Worm (Caenorhabditis elegans) whole organism, L4 larva: ENCODE data around the gene C02B8.3.
A peak's percentile ranks its signal among the peaks of the same experiment; 100 is the strongest.

Experiments
- T20F7.1 ChIP-seq: fragments of 200-800 bp; sonication (Bioruptor generic); optimal IDR thresholded peaks from 2 replicates; lab custom pipeline; 2018; ENCODE audit warnings: mild to moderate bottlenecking, missing genetic modification characterization, missing compliant biosample characterization
- Y48G9A.11 ChIP-seq: fragments of 200-800 bp; sonication (Bioruptor generic); IDR thresholded peaks from 2 replicates; pipeline ENCODE4 v1.3.6; 2022; ENCODE audit warnings: missing genetic modification reagents, missing genetic modification characterization, missing compliant biosample characterization
- Y5F2A.4 ChIP-seq: fragments of 200-800 bp; sonication (Bioruptor generic); optimal IDR thresholded peaks from 2 replicates; lab custom pipeline; 2018; ENCODE audit warnings: mild to moderate bottlenecking, missing genetic modification characterization, missing compliant biosample characterization
- aha-1 ChIP-seq: fragments of 150-350 bp; peaks from one replicate; lab custom pipeline; 2014; ENCODE audit warnings: missing biosample characterization, missing genetic modification characterization
- attf-4 ChIP-seq: sonication (generic microtip); optimal IDR thresholded peaks from 3 replicates; lab custom pipeline; 2017; ENCODE audit warnings: missing biosample characterization, missing genetic modification characterization
- ceh-20 ChIP-seq: fragments of 200-800 bp; sonication (Bioruptor generic); IDR thresholded peaks from 2 replicates; pipeline ENCODE4 v1.3.6; 2022; ENCODE audit warnings: missing genetic modification reagents, missing genetic modification characterization, missing compliant biosample characterization
- ceh-82 ChIP-seq: sonication (generic microtip); optimal IDR thresholded peaks from 2 replicates; lab custom pipeline; 2017; ENCODE audit warnings: missing biosample characterization, missing genetic modification characterization
- daf-16 ChIP-seq, 3 experiments: sonication (generic microtip); optimal IDR thresholded peaks; 2 replicates each; lab custom pipeline; 2016 to 2017; ENCODE audit warnings: missing genetic modification characterization in 3 of 3, missing genetic modification reagents in 3 of 3, mild to moderate bottlenecking in 2 of 3, missing compliant biosample characterization in 2 of 3, missing biosample characterization in 1 of 3, moderate library complexity in 1 of 3
- dmd-6 ChIP-seq: fragments of 200-800 bp; sonication (Bioruptor generic); IDR thresholded peaks from 2 replicates; pipeline ENCODE4 v1.3.6; 2022; ENCODE audit warnings: missing genetic modification reagents, missing genetic modification characterization, missing compliant biosample characterization
- duxl-1 ChIP-seq: sonication (generic microtip); optimal IDR thresholded peaks from 2 replicates; lab custom pipeline; 2016; ENCODE audit warnings: mild to moderate bottlenecking, missing genetic modification characterization, moderate library complexity, missing compliant biosample characterization; ENCODE audit not compliant: poor library complexity
- dve-1 ChIP-seq: sonication (generic microtip); optimal IDR thresholded peaks from 2 replicates; lab custom pipeline; 2017; ENCODE audit warnings: antibody characterized with exemption, mild to moderate bottlenecking, missing genetic modification characterization, missing compliant biosample characterization; ENCODE audit not compliant: insufficient read depth
- egl-43 ChIP-seq: fragments of 200-800 bp; sonication (Bioruptor generic); IDR thresholded peaks from 2 replicates; pipeline ENCODE4 v1.3.6; 2022; ENCODE audit warnings: missing genetic modification reagents, missing genetic modification characterization, missing compliant biosample characterization
- fos-1 ChIP-seq: fragments of 150-350 bp; optimal IDR thresholded peaks from 2 replicates; lab custom pipeline; 2014; ENCODE audit warnings: missing biosample characterization, missing genetic modification characterization
- gei-8 ChIP-seq: fragments of 200-800 bp; sonication (Bioruptor generic); optimal IDR thresholded peaks from 2 replicates; lab custom pipeline; 2018; ENCODE audit warnings: mild to moderate bottlenecking, missing genetic modification characterization, missing compliant biosample characterization
- hlh-11 ChIP-seq: fragments of 200-800 bp; sonication (Bioruptor generic); optimal IDR thresholded peaks from 2 replicates; lab custom pipeline; 2018; ENCODE audit warnings: mild to moderate bottlenecking, missing genetic modification characterization, missing compliant biosample characterization
- hlh-30 ChIP-seq: sonication (generic microtip); optimal IDR thresholded peaks from 2 replicates; lab custom pipeline; 2017; ENCODE audit warnings: antibody characterized with exemption, mild to moderate bottlenecking, missing genetic modification characterization, missing compliant biosample characterization; ENCODE audit not compliant: insufficient read depth
- lin-15B ChIP-seq: fragments of 150-350 bp; sonication (generic microtip); optimal IDR thresholded peaks from 3 replicates; lab custom pipeline; 2014; ENCODE audit warnings: missing biosample characterization, missing genetic modification characterization
- lin-29 ChIP-seq: fragments of 200-800 bp; sonication (Bioruptor generic); IDR thresholded peaks from 2 replicates; pipeline ENCODE4 v1.3.6; 2022; ENCODE audit warnings: missing genetic modification reagents, missing genetic modification characterization, missing compliant biosample characterization
- mep-1 ChIP-seq: fragments of 150-350 bp; sonication (generic microtip); optimal IDR thresholded peaks from 3 replicates; lab custom pipeline; 2014; ENCODE audit warnings: missing biosample characterization, missing genetic modification characterization
- mxl-3 ChIP-seq: fragments of 200-800 bp; sonication (Bioruptor generic); optimal IDR thresholded peaks from 2 replicates; lab custom pipeline; 2018; ENCODE audit warnings: mild to moderate bottlenecking, missing genetic modification characterization, missing compliant biosample characterization
- nhr-11 ChIP-seq: fragments of 150-350 bp; optimal IDR thresholded peaks from 2 replicates; lab custom pipeline; 2014; ENCODE audit warnings: missing biosample characterization, missing genetic modification characterization
- nhr-28 ChIP-seq: fragments of 150-350 bp; optimal IDR thresholded peaks from 2 replicates; lab custom pipeline; 2014; ENCODE audit warnings: missing biosample characterization, missing genetic modification characterization
- nhr-41 ChIP-seq: fragments of 200-800 bp; sonication (Bioruptor generic); IDR thresholded peaks from 2 replicates; pipeline ENCODE4 v1.3.6; 2022; ENCODE audit warnings: missing genetic modification reagents, missing genetic modification characterization, missing compliant biosample characterization
- nhr-42 ChIP-seq: fragments of 200-800 bp; sonication (Bioruptor generic); IDR thresholded peaks from 2 replicates; pipeline ENCODE4 v1.3.6; 2022; ENCODE audit warnings: missing genetic modification characterization, missing compliant biosample characterization
- nhr-6 ChIP-seq: fragments of 150-350 bp; optimal IDR thresholded peaks from 2 replicates; lab custom pipeline; 2014; ENCODE audit warnings: missing biosample characterization, missing genetic modification characterization
- nhr-77 ChIP-seq: fragments of 150-350 bp; optimal IDR thresholded peaks from 2 replicates; lab custom pipeline; 2014; ENCODE audit warnings: missing biosample characterization, missing genetic modification characterization
- pha-4 ChIP-seq, 2 experiments: fragments of 150-350 bp in 1 of 2; fragments of 200-800 bp in 1 of 2; sonication (Bioruptor generic) in 1 of 2; IDR thresholded peaks in 1 of 2; optimal IDR thresholded peaks in 1 of 2; 2 replicates each; pipeline versions ENCODE4 v1.3.6 to Lab custom; 2014 to 2022; ENCODE audit warnings: missing genetic modification characterization in 2 of 2, missing genetic modification reagents in 2 of 2, missing biosample characterization in 1 of 2, missing compliant biosample characterization in 1 of 2
- pqm-1 ChIP-seq: sonication (generic microtip); optimal IDR thresholded peaks from 2 replicates; lab custom pipeline; 2017; ENCODE audit warnings: missing biosample characterization, missing genetic modification characterization
- set-16 ChIP-seq: fragments of 200-800 bp; sonication (Bioruptor generic); IDR thresholded peaks from 2 replicates; pipeline ENCODE4 v1.3.6; 2022; ENCODE audit warnings: missing genetic modification reagents, missing genetic modification characterization, missing compliant biosample characterization
- tra-1 ChIP-seq: fragments of 200-800 bp; sonication (Bioruptor generic); IDR thresholded peaks from 2 replicates; pipeline ENCODE4 v1.3.6; 2022; ENCODE audit warnings: missing genetic modification reagents, missing genetic modification characterization, missing compliant biosample characterization
- unc-130 ChIP-seq: sonication (generic microtip); optimal IDR thresholded peaks from 2 replicates; lab custom pipeline; 2016; ENCODE audit warnings: missing genetic modification reagents, missing genetic modification characterization, missing compliant biosample characterization
- unc-62 ChIP-seq, 3 experiments: fragments of 150-350 bp in 1 of 3; sonication (generic microtip); optimal IDR thresholded peaks in 2 of 3; peaks in 1 of 3; 1 replicate in 1 of 3; 2 replicates in 2 of 3; lab custom pipeline; 2014 to 2017; ENCODE audit warnings: missing biosample characterization in 3 of 3, missing genetic modification characterization in 3 of 3, missing genetic modification reagents in 3 of 3, missing genotype in 1 of 3
- vab-7 ChIP-seq: fragments of 200-800 bp; sonication (Bioruptor generic); IDR thresholded peaks from 2 replicates; pipeline ENCODE4 v1.3.6; 2022; ENCODE audit warnings: missing genetic modification reagents, missing genetic modification characterization, missing compliant biosample characterization
- zfp-2 ChIP-seq: sonication (generic microtip); optimal IDR thresholded peaks from 2 replicates; lab custom pipeline; 2016; ENCODE audit warnings: mild to moderate bottlenecking, missing genetic modification characterization, missing compliant biosample characterization
- zfp-3 ChIP-seq: fragments of 200-800 bp; sonication (Bioruptor generic); conservative IDR thresholded peaks from 2 replicates; pipeline ENCODE4 v1.3.6; 2022; ENCODE audit warnings: missing genetic modification reagents, missing genetic modification characterization, missing compliant biosample characterization
- zip-11 ChIP-seq: fragments of 200-800 bp; sonication (Bioruptor generic); IDR thresholded peaks from 2 replicates; pipeline ENCODE4 v1.3.6; 2022; ENCODE audit warnings: missing genetic modification characterization, missing compliant biosample characterization
- zip-2 ChIP-seq: fragments of 150-350 bp; optimal IDR thresholded peaks from 2 replicates; lab custom pipeline; 2014; ENCODE audit warnings: missing biosample characterization, missing genetic modification characterization
- ztf-11 ChIP-seq: fragments of 150-350 bp; optimal IDR thresholded peaks from 2 replicates; lab custom pipeline; 2014; ENCODE audit warnings: missing biosample characterization, missing genetic modification characterization
- ztf-7 ChIP-seq: fragments of 150-350 bp; optimal IDR thresholded peaks from 2 replicates; lab custom pipeline; 2014; ENCODE audit warnings: missing biosample characterization, missing genetic modification characterization

The C02B8.3 gene

ce11 chrX:8136276-8136891, 2.9 kb upstream of the C02B8.3 start, which contains the start of gene C02B8.6:
Gene C02B8.6, minus strand, starts transcription at chrX:8136326.
- TF ChIP-seq zip-2 (no peak), mep-1 (tag; lab: Kevin White, UChicago) (peak; percentile 84), nhr-11 (tag; lab: Kevin White, UChicago) (peak; percentile 12), dve-1 (tag; lab: Kevin White, UChicago) (peak; percentile 87), ceh-82 (tag; lab: Kevin White, UChicago) (no peak), T20F7.1 (GFP tag; lab: Kevin White, UChicago) (peak; percentile 47), lin-29 (GFP tag; lab: Robert Waterston, UW) (no peak), zip-11 (GFP tag; lab: Robert Waterston, UW) (no peak), daf-16 (GFP tag; optimal IDR thresholded peaks at IDR 0.05; lab: Kevin White, UChicago) (peak in 1 of 2 experiments; percentile 3), daf-16 (tag; optimal IDR thresholded peaks at IDR 0.05; lab: Kevin White, UChicago) (peak; percentile 75), dmd-6 (GFP tag; lab: Robert Waterston, UW) (peak; percentile 55), nhr-41 (0 out of 2 replicates have a peak, but pooled peaks have one; percentile 58), hlh-11 (tag; lab: Kevin White, UChicago) (peak; percentile 68), nhr-28 (peak; percentile 70), tra-1 (no peak), Y48G9A.11 (no peak), nhr-77 (tag; lab: Kevin White, UChicago) (peak; percentile 50), pqm-1 (tag; lab: Kevin White, UChicago) (peak; percentile 56), ztf-7 (tag; lab: Kevin White, UChicago) (no peak), nhr-6 (tag; lab: Kevin White, UChicago) (peak; percentile 54), unc-62 (GFP tag; optimal IDR thresholded peaks at IDR 0.05 in 1 of 2; lab: Kevin White, UChicago) (peak in 1 of 2 experiments; percentile 93), unc-62 (tag; optimal IDR thresholded peaks at IDR 0.05; lab: Kevin White, UChicago) (no peak), Y5F2A.4 (GFP tag; lab: Kevin White, UChicago) (no peak), ceh-20 (GFP tag; lab: Robert Waterston, UW) (no peak), hlh-30 (no peak), aha-1 (tag; lab: Kevin White, UChicago) (peak; percentile 67), pha-4 (GFP tag; IDR thresholded peaks at IDR 0.05; lab: Robert Waterston, UW) (no peak), pha-4 (tag; optimal IDR thresholded peaks at IDR 0.05; lab: Kevin White, UChicago) (peak; percentile 81), duxl-1 (peak; percentile 11)

ce11 chrX:8137779-8138178, 1.5 kb upstream of the C02B8.3 start, which contains the start of gene C02B8.7:
Gene C02B8.7, minus strand, starts transcription at chrX:8137879.
- TF ChIP-seq lin-15B (tag; lab: Kevin White, UChicago) (no peak), aha-1 (tag; lab: Kevin White, UChicago) (no peak), nhr-11 (tag; lab: Kevin White, UChicago) (no peak), dve-1 (tag; lab: Kevin White, UChicago) (no peak), nhr-42 (GFP tag; lab: Robert Waterston, UW) (no peak), mxl-3 (GFP tag; lab: Kevin White, UChicago) (no peak), egl-43 (GFP tag; lab: Robert Waterston, UW) (no peak), zfp-3 (GFP tag; lab: Robert Waterston, UW) (no peak), unc-130 (GFP tag; lab: Kevin White, UChicago) (no peak), Y5F2A.4 (GFP tag; lab: Kevin White, UChicago) (no peak), zfp-2 (tag; lab: Kevin White, UChicago) (no peak), vab-7 (no peak), set-16 (GFP tag; lab: Robert Waterston, UW) (no peak), ztf-11 (tag; lab: Kevin White, UChicago) (no peak), nhr-77 (tag; lab: Kevin White, UChicago) (no peak), ceh-20 (GFP tag; lab: Robert Waterston, UW) (no peak), fos-1 (tag; lab: Kevin White, UChicago) (no peak), gei-8 (GFP tag; lab: Kevin White, UChicago) (no peak), attf-4 (tag; lab: Kevin White, UChicago) (no peak)
